Worm (Caenorhabditis elegans) whole organism, early embryonic: Measurements from ENCODE around the gene Y53F4B.19.

ENCODE experiments used
- B0310.2 ChIP-seq: sonication (generic microtip); optimal IDR thresholded peaks from 2 replicates; lab custom pipeline; 2016; ENCODE audit warnings: mild to moderate bottlenecking, missing genetic modification characterization, missing compliant biosample characterization
- aly-1 ChIP-seq: sonication (generic microtip); optimal IDR thresholded peaks from 2 replicates; lab custom pipeline; 2016; ENCODE audit warnings: missing genetic modification characterization, missing compliant biosample characterization
- ama-1 ChIP-seq: fragments of 150-350 bp; optimal IDR thresholded peaks from 2 replicates; lab custom pipeline; 2014
- ceh-13 ChIP-seq: fragments of 200-800 bp; sonication (Bioruptor generic); optimal IDR thresholded peaks from 2 replicates; lab custom pipeline; 2018; ENCODE audit warnings: mild to moderate bottlenecking, missing genetic modification characterization, missing compliant biosample characterization
- ets-7 ChIP-seq: sonication (generic microtip); optimal IDR thresholded peaks from 2 replicates; lab custom pipeline; 2016; ENCODE audit warnings: missing genotype, missing genetic modification characterization, missing compliant biosample characterization
- flt-1 ChIP-seq: fragments of 200-800 bp; sonication (Bioruptor generic); IDR thresholded peaks from 2 replicates; pipeline ENCODE4 v1.3.6; 2022; ENCODE audit warnings: missing genetic modification characterization, missing compliant biosample characterization
- hmbx-1 ChIP-seq: sonication (generic microtip); optimal IDR thresholded peaks from 2 replicates; lab custom pipeline; 2016; ENCODE audit warnings: mild to moderate bottlenecking, missing genetic modification characterization, missing compliant biosample characterization
- hmg-4 ChIP-seq: fragments of 200-800 bp; sonication (Bioruptor generic); optimal IDR thresholded peaks from 2 replicates; lab custom pipeline; 2018; ENCODE audit warnings: mild to moderate bottlenecking, missing genetic modification characterization, missing compliant biosample characterization
- hnd-1 ChIP-seq: sonication (generic microtip); optimal IDR thresholded peaks from 2 replicates; lab custom pipeline; 2016; ENCODE audit warnings: missing genetic modification characterization, missing compliant biosample characterization
- pes-1 ChIP-seq: fragments of 200-800 bp; sonication (Bioruptor generic); IDR thresholded peaks from 2 replicates; pipeline ENCODE4 v1.3.6; 2022; ENCODE audit warnings: missing genetic modification reagents, missing genetic modification characterization, missing compliant biosample characterization
- scrt-1 ChIP-seq: fragments of 200-800 bp; sonication (Bioruptor generic); IDR thresholded peaks from 2 replicates; pipeline ENCODE4 v1.3.6; 2022; ENCODE audit warnings: missing genetic modification characterization, missing compliant biosample characterization
- sea-1 ChIP-seq: fragments of 200-800 bp; sonication (Bioruptor generic); conservative IDR thresholded peaks from 2 replicates; pipeline ENCODE4 v1.3.6; 2022; ENCODE audit warnings: missing genetic modification characterization, missing compliant biosample characterization
- tbx-37 ChIP-seq: fragments of 200-800 bp; sonication (Bioruptor generic); conservative IDR thresholded peaks from 2 replicates; pipeline ENCODE4 v1.3.6; 2022; ENCODE audit warnings: missing genetic modification reagents, missing genetic modification characterization, missing compliant biosample characterization
- tra-4 ChIP-seq: sonication (generic microtip); optimal IDR thresholded peaks from 2 replicates; lab custom pipeline; 2017; ENCODE audit warnings: missing genetic modification characterization, missing compliant biosample characterization

DNA sequence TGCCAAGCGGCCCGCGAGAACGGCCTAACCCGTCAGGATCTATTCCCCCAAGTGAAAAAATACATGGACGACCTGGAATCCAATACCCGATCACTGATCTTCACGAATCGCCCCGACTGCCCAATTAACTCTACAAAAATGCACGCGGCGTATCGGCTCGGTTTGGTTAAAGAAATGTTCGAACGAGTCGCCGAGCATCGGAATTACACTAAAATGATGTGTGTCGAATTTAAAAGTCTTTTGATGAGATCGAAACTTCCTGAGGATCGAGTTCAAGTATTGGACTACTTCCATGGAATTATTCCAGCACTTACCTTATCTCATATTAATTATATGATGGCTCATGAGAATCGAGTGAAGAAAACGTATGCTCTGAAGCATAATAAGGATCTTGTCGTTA lies 30.4 kb downstream of the Y53F4B.19 start:
- TF ChIP-seq pes-1 (GFP tag; lab: Robert Waterston, UW), result no peak
- no peak for TF ChIP-seq ama-1
- TF ChIP-seq tbx-37 (GFP tag; lab: Robert Waterston, UW), result no peak
- no peak for TF ChIP-seq hnd-1 (tag; lab: Kevin White, UChicago)
- TF ChIP-seq hmbx-1 (tag; lab: Kevin White, UChicago), result no peak
- no peak for TF ChIP-seq flt-1 (GFP tag; lab: Robert Waterston, UW)
- TF ChIP-seq sea-1 (GFP tag; lab: Robert Waterston, UW), result no peak
- TF ChIP-seq ceh-13, result no peak
- no peak for TF ChIP-seq aly-1
- no peak for TF ChIP-seq B0310.2 (tag; lab: Kevin White, UChicago)
- TF ChIP-seq tra-4 (tag; lab: Kevin White, UChicago), result no peak
- no peak for TF ChIP-seq ets-7 (tag; lab: Kevin White, UChicago)
- TF ChIP-seq scrt-1 (GFP tag; lab: Robert Waterston, UW), result no peak
- TF ChIP-seq hmg-4 (GFP tag; lab: Kevin White, UChicago), result no peak
